Fruit fly (Drosophila melanogaster): ENCODE measurements around the gene RpL6.

RpL6 gene

DNA sequence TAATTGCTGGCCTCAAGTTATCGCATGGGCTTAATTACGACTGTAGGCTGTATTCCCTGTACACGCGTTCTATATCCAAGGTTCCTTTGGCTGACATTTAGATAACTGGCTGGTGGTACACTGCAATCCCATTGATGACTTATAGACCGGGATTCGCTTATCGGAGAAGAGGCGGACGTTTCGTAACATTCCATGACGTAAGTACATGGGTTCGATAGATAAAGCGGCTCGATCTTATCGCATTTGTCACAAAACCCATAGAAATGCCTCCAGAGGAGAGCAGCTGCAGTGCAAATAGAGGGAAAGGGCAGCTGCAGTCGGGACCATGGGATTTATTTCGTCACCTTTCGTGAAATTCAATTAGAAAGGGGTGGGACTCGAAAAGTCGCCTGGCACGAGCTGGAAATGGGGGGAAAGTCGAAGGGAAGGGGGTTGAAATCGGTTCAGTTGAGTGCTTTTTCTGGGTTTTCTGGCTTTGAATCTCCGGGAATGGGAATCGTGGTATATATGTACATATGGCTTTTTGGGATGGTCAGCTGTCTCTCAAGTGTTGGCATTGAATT is 11.4 kb upstream of the RpL6 start:
- TF ChIP-seq CrebA (GFP tag; optimal IDR thresholded peaks at IDR 0.05; ENCODE audit: borderline replicate concordance) (no peak), HLH106 (tag; optimal IDR thresholded peaks at IDR 0.05) (no peak), Sp1 (GFP tag; optimal IDR thresholded peaks at IDR 0.05) (no peak), Abd-B (GFP tag; optimal IDR thresholded peaks at IDR 0.05) (no peak), psq (GFP tag; optimal IDR thresholded peaks at IDR 0.05) (no peak), Myc (optimal IDR thresholded peaks at IDR 0.05) (no peak), dl (GFP tag; optimal IDR thresholded peaks at IDR 0.05; ENCODE audit: insufficient read depth in 1 of 2, partially characterized antibody in 2 of 2) (no peak), fru (GFP tag; optimal IDR thresholded peaks at IDR 0.05) (no peak), Mio (GFP tag; optimal IDR thresholded peaks at IDR 0.05) (no peak), Vsx2 (GFP tag; optimal IDR thresholded peaks at IDR 0.05; ENCODE audit: partially characterized antibody) (no peak), CG32264 (GFP tag; optimal IDR thresholded peaks at IDR 0.05) (no peak), woc (GFP tag; optimal IDR thresholded peaks at IDR 0.05) (no peak), Hr83 (GFP tag; optimal IDR thresholded peaks at IDR 0.05; ENCODE audit: poor library complexity, severe bottlenecking) (no peak), h (GFP tag; optimal IDR thresholded peaks at IDR 0.05) (no peak), jim (GFP tag; optimal IDR thresholded peaks at IDR 0.05) (no peak), sv (GFP tag; optimal IDR thresholded peaks at IDR 0.05) (no peak), OdsH (GFP tag; optimal IDR thresholded peaks at IDR 0.05) (no peak), CG9705 (GFP tag; optimal IDR thresholded peaks at IDR 0.05) (no peak), usp (GFP tag; optimal IDR thresholded peaks at IDR 0.05) (no peak)

DNA sequence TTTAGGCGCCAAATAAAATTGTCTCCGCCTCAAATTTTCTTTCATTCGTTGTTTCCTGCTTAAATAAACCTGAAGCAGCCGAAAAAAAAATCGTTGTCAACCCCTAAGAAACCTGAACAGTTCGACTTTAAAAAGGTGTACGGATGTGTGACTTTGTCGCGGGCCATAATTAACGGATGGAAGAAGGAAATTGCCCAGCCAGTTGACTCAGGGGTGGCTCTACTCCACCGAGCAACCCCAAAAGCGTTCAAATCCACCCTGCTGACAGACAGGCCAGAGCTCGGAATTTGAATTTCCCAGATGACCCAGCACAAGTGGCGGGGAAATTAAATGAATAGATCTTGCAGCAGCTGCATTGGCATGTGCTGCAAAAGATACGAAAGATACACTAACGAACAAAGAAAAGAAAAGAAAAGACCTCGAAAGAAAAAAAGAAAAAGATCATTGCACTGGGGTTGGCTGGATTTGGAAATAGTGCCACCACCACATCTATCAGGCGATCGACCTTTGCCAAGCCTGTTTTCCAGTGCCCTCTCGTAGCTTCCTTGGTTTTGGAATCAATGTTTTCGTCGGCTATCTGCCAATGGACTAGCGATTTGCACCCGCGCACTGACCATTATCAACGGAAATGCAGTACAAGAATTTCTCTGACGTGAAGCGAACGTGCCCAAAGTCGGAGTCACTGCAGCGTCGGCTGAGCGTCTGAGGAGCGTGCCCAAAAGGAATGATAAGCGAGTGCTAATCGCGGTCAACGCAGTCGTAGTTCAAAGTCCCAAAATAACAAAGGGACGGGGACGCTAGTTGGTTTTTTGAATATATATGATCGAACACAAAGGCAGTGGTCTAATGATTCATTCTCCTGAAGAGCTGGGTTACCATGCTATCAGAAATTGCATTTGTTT is 10.5 kb upstream of the RpL6 start:
- no peak for TF ChIP-seq jim (GFP tag; optimal IDR thresholded peaks at IDR 0.05)
- TF ChIP-seq Sp1 (GFP tag; optimal IDR thresholded peaks at IDR 0.05): no peak
- TF ChIP-seq sv (GFP tag; optimal IDR thresholded peaks at IDR 0.05): no peak
- TF ChIP-seq Jra (GFP tag; optimal IDR thresholded peaks at IDR 0.05): no peak
- TF ChIP-seq h (GFP tag; optimal IDR thresholded peaks at IDR 0.05): peak; percentile 73
- TF ChIP-seq Vsx2 (GFP tag; optimal IDR thresholded peaks at IDR 0.05; ENCODE audit: partially characterized antibody): no peak
- no peak for TF ChIP-seq CrebA (GFP tag; optimal IDR thresholded peaks at IDR 0.05; ENCODE audit: borderline replicate concordance)
- peak; percentile 52 for TF ChIP-seq Hnf4 (GFP tag; optimal IDR thresholded peaks at IDR 0.05)
- no peak for TF ChIP-seq pan (optimal IDR thresholded peaks at IDR 0.05)
- TF ChIP-seq foxo (GFP tag; optimal IDR thresholded peaks at IDR 0.05): no peak
- no peak for TF ChIP-seq dsf (GFP tag; optimal IDR thresholded peaks at IDR 0.05; ENCODE audit: borderline replicate concordance)
- no peak for TF ChIP-seq Rel (GFP tag; optimal IDR thresholded peaks at IDR 0.05)
- TF ChIP-seq Rel (tag; optimal IDR thresholded peaks at IDR 0.05): peak; percentile 1
- TF ChIP-seq Myc (optimal IDR thresholded peaks at IDR 0.05): no peak
- no peak for TF ChIP-seq lola (GFP tag; optimal IDR thresholded peaks at IDR 0.05)
- TF ChIP-seq Dif (GFP tag; optimal IDR thresholded peaks at IDR 0.05; ENCODE audit: partially characterized antibody): no peak

DNA sequence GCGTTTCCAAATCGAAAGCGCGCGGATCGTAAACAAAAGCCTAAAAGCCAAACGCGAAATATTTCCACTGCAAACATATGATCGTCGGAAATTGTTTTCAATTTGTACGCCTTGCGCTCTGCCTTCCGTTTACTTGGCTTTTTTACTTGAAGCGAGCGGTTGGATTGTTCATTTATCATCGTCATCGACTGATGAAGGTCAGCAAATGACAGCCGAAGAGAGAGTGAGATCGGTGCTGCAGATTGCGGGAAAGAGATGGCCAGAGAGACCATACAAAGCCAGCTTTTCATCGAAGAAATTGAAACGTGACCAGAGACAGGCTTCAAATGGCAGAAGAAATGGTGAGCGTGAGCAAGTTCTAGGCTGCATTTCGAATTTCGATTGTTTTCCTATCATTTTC is 9.8 kb upstream of the RpL6 start:
- no peak for TF ChIP-seq N (GFP tag; optimal IDR thresholded peaks at IDR 0.05)
- no peak for TF ChIP-seq Dfd (GFP tag; optimal IDR thresholded peaks at IDR 0.05)
- TF ChIP-seq Jra (GFP tag; optimal IDR thresholded peaks at IDR 0.05): no peak

DNA sequence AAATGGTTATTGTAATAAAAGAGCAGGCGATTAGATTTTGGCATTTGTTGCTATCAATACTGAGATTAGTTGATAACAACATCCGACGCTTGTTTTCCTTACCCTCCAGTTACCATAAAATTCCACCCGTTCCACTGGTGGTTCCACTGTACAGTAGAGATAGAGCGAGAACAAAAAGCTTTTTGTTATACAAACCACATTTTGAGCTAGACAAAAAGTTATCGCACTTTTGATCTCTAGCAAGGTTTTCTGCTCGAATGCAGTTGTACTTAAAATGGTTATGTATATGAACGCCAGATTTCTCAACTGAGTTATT is 9.1 kb upstream of the RpL6 start:
- TF ChIP-seq Mio (GFP tag; optimal IDR thresholded peaks at IDR 0.05) (no peak), br (GFP tag; optimal IDR thresholded peaks at IDR 0.05) (no peak), HLH106 (tag; optimal IDR thresholded peaks at IDR 0.05) (no peak), CG9705 (GFP tag; optimal IDR thresholded peaks at IDR 0.05) (no peak), dmrt93B (GFP tag; optimal IDR thresholded peaks at IDR 0.05) (no peak), Rel (GFP tag; optimal IDR thresholded peaks at IDR 0.05) (no peak), Rel (tag; optimal IDR thresholded peaks at IDR 0.05) (no peak), pan (optimal IDR thresholded peaks at IDR 0.05) (no peak), Abd-B (GFP tag; optimal IDR thresholded peaks at IDR 0.05) (no peak), CrebA (GFP tag; optimal IDR thresholded peaks at IDR 0.05; ENCODE audit: borderline replicate concordance) (no peak), Dfd (GFP tag; optimal IDR thresholded peaks at IDR 0.05) (no peak), rgr (GFP tag; optimal IDR thresholded peaks at IDR 0.05) (no peak), ey (GFP tag; optimal IDR thresholded peaks at IDR 0.05) (no peak), sage (GFP tag; optimal IDR thresholded peaks at IDR 0.05) (no peak), dsf (GFP tag; optimal IDR thresholded peaks at IDR 0.05; ENCODE audit: borderline replicate concordance) (no peak), Hnf4 (GFP tag; optimal IDR thresholded peaks at IDR 0.05) (no peak), CG32264 (GFP tag; optimal IDR thresholded peaks at IDR 0.05) (no peak), foxo (GFP tag; optimal IDR thresholded peaks at IDR 0.05) (no peak), Myc (optimal IDR thresholded peaks at IDR 0.05) (no peak), Vsx2 (GFP tag; optimal IDR thresholded peaks at IDR 0.05; ENCODE audit: partially characterized antibody) (no peak)
